Worm (Caenorhabditis elegans) whole organism, L3 larva: ENCODE measurements around the gene unc-8.

ENCODE experiments used
- fkh-10 ChIP-seq: sonication (generic microtip); optimal IDR thresholded peaks from 2 replicates; lab custom pipeline; 2017; ENCODE audit warnings: missing biosample characterization, missing genetic modification reagents, missing genetic modification characterization
- fos-1 ChIP-seq: fragments of 150-350 bp; optimal IDR thresholded peaks from 2 replicates; lab custom pipeline; 2014; ENCODE audit warnings: missing biosample characterization, missing genetic modification characterization
- nhr-28 ChIP-seq: fragments of 150-350 bp; optimal IDR thresholded peaks from 2 replicates; lab custom pipeline; 2014; ENCODE audit warnings: missing biosample characterization, missing genetic modification characterization
- nhr-77 ChIP-seq: fragments of 150-350 bp; optimal IDR thresholded peaks from 2 replicates; lab custom pipeline; 2014; ENCODE audit warnings: missing biosample characterization, missing genetic modification characterization
- skn-1 ChIP-seq: fragments of 150-350 bp; optimal IDR thresholded peaks from 2 replicates; lab custom pipeline; 2014; ENCODE audit warnings: missing biosample characterization, missing genetic modification characterization
- snpc-4 ChIP-seq: fragments of 150-350 bp; optimal IDR thresholded peaks from 2 replicates; lab custom pipeline; 2014; ENCODE audit warnings: missing biosample characterization, missing genetic modification characterization
- unc-62 ChIP-seq: fragments of 150-350 bp; sonication (generic microtip); optimal IDR thresholded peaks from 4 replicates; lab custom pipeline; 2014; ENCODE audit warnings: missing biosample characterization, missing genetic modification reagents, missing genetic modification characterization

- TF ChIP-seq skn-1 (no peak), nhr-77 (tag; lab: Kevin White, UChicago) (no peak), fkh-10 (GFP tag; lab: Kevin White, UChicago) (no peak), snpc-4 (tag; lab: Kevin White, UChicago) (no peak), unc-62 (GFP tag; lab: Kevin White, UChicago) (no peak), fos-1 (tag; lab: Kevin White, UChicago) (no peak), nhr-28 (tag; lab: Kevin White, UChicago) (no peak)
These were observed 1.2 kb upstream of the unc-8 start, which contains the start of gene best-16 for ce11 chrIV:7195734-7196133.
